Fruit fly (Drosophila melanogaster) whole organism, embryonic: ENCODE data around the gene CG8870.

ENCODE experiments used
- CG10565 ChIP-seq: fragments of 200-800 bp; sonication (Bioruptor generic); optimal IDR thresholded peaks from 3 replicates; lab custom pipeline; 2016; ENCODE audit warnings: missing biosample characterization, mild to moderate bottlenecking, missing genetic modification characterization
- CG14860 ChIP-seq: fragments of 200-800 bp; sonication (Bioruptor generic); IDR thresholded peaks from 3 replicates; pipeline ENCODE4 v1.3.6; 2022; ENCODE audit warnings: missing biosample characterization, missing genetic modification characterization; ENCODE audit not compliant: partially characterized antibody
- CG18599 ChIP-seq: fragments of 200-800 bp; sonication (Bioruptor generic); optimal IDR thresholded peaks from 3 replicates; lab custom pipeline; 2017; ENCODE audit warnings: missing biosample characterization, missing genetic modification characterization, mild to moderate bottlenecking, moderate library complexity, missing genetic modification reagents
- CTCF ChIP-seq: fragments of 200-800 bp; sonication (Bioruptor generic); optimal IDR thresholded peaks from 2 replicates; lab custom pipeline; 2017; ENCODE audit warnings: missing biosample characterization, mild to moderate bottlenecking, missing genetic modification characterization, moderate library complexity
- MBD-R2 ChIP-seq: fragments of 200-800 bp; sonication (Bioruptor generic); IDR thresholded peaks from 2 replicates; pipeline ENCODE4 v1.3.6; 2022; ENCODE audit warnings: missing biosample characterization, missing genetic modification characterization
- Rfx ChIP-seq: fragments of 200-800 bp; sonication (Bioruptor generic); IDR thresholded peaks from 2 replicates; pipeline ENCODE4 v1.3.6; 2022; ENCODE audit warnings: missing biosample characterization, missing genetic modification characterization
- gcm ChIP-seq: fragments of 200-800 bp; sonication (Bioruptor generic); optimal IDR thresholded peaks from 2 replicates; lab custom pipeline; 2019; ENCODE audit warnings: missing biosample characterization, mild to moderate bottlenecking, missing genetic modification characterization, moderate library complexity

DNA sequence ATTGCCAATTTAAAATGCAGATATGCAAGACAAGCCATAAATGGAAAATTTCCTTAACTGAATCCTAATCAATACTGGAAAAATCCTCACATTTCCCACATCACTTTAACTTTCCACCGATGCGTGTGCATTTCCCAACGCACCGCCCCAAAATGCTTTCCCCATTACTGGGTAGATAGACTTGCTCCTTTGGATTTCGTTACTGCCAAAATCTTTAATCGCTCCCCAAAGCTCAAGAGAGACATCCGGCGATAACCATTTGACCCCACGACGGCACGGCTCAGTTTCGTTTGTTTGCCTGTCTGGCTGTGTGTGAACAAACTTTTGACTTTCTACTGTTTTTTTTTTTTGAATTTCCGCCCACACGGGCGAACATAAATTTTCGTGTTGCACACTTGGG, 10.8 kb downstream of the CG8870 start:
- TF ChIP-seq CG10565 (GFP tag; lab: Kevin White, UChicago) (no peak), CG14860 (GFP tag; lab: Robert Waterston, UW) (no peak), Rfx (GFP tag; lab: Robert Waterston, UW) (no peak), gcm (GFP tag; lab: Kevin White, UChicago) (no peak), CG18599 (GFP tag; lab: Kevin White, UChicago) (no peak), MBD-R2 (GFP tag; lab: Robert Waterston, UW) (no peak), CTCF (no peak)
